Worm (Caenorhabditis elegans) whole organism, late embryonic: ENCODE results near the gene F55C9.5.

ENCODE experiments used
- ceh-18 ChIP-seq: sonication (generic microtip); optimal IDR thresholded peaks from 2 replicates; lab custom pipeline; 2016; ENCODE audit warnings: missing genetic modification characterization, missing compliant biosample characterization
- unc-55 ChIP-seq: sonication (generic microtip); optimal IDR thresholded peaks from 2 replicates; lab custom pipeline; 2017; ENCODE audit warnings: missing biosample characterization, missing genetic modification reagents, missing genetic modification characterization

DNA sequence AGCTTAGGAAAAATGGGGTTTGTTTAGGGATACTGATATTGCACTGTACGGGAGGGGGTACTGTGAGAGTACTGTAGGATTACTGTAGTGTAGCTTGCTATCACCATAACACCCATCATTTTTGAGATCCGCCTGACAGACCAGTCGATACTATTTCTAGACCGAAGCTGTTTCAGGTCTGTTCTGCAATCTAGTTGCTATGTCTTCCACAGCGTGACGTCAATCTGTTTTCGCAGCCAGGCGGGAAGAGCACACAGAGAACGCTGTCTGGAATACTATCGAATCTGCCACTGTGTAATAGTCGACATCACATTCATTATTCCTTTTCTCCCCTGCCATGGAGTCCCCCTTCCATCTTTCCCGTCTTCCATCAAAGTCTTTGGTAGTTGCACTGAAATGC lies 41.1 kb downstream of the F55C9.5 start, which contains the start of gene F21D9.11:
- TF ChIP-seq ceh-18 (no peak), unc-55 (GFP tag; lab: Kevin White, UChicago) (no peak)
